Worm (Caenorhabditis elegans) whole organism, L3 larva: ENCODE results near the gene sre-15.

Source experiments
- aly-2 ChIP-seq: fragments of 150-350 bp; optimal IDR thresholded peaks from 2 replicates; lab custom pipeline; 2014; ENCODE audit warnings: missing biosample characterization, missing genetic modification characterization
- ama-1 ChIP-seq: fragments of 150-350 bp; optimal IDR thresholded peaks from 2 replicates; lab custom pipeline; 2018
- ceh-9 ChIP-seq: sonication (generic microtip); optimal IDR thresholded peaks from 2 replicates; lab custom pipeline; 2018; ENCODE audit warnings: missing biosample characterization, missing genetic modification characterization
- egl-27 ChIP-seq: sonication (generic microtip); optimal IDR thresholded peaks from 4 replicates; lab custom pipeline; 2017; ENCODE audit warnings: missing biosample characterization, missing genetic modification reagents, missing genetic modification characterization
- jun-1 ChIP-seq: fragments of 150-350 bp; optimal IDR thresholded peaks from 2 replicates; lab custom pipeline; 2014; ENCODE audit warnings: missing biosample characterization, missing genetic modification reagents, missing genetic modification characterization
- lin-15B ChIP-seq: fragments of 150-350 bp; optimal IDR thresholded peaks from 2 replicates; lab custom pipeline; 2014; ENCODE audit warnings: missing biosample characterization, missing genetic modification characterization
- nhr-25 ChIP-seq: sonication (generic microtip); optimal IDR thresholded peaks from 2 replicates; lab custom pipeline; 2017; ENCODE audit warnings: missing biosample characterization, missing genetic modification characterization
- nhr-76 ChIP-seq: fragments of 150-350 bp; sonication (generic microtip); optimal IDR thresholded peaks from 5 replicates; lab custom pipeline; 2014; ENCODE audit warnings: missing biosample characterization, missing genetic modification characterization
- ztf-11 ChIP-seq: fragments of 150-350 bp; optimal IDR thresholded peaks from 2 replicates; lab custom pipeline; 2014; ENCODE audit warnings: missing biosample characterization, missing genetic modification characterization

DNA sequence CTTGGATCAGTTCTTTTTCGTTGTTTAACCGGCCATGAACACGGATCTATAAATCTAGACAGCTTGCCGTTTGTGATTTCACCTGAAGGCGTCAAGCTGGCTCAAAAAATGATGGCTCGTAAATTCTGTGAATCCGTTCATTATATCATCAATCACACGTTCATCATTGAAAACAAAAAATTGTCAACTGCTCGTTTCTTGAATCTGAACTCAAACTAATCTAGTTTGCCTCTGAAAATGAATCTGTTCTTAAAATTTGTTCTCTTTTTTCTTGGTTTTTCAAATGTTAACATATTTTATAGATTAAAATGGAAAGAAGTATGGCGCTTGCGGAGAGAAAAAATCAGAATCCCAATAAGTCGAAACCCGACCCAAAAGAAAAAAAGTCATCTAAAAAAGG lies 46.1 kb upstream of the sre-15 start, which contains the start of gene C42C1.8:
- TF ChIP-seq nhr-25 (no peak), egl-27 (tag; lab: Kevin White, UChicago) (no peak), ama-1 (no peak), aly-2 (tag; lab: Kevin White, UChicago) (no peak), lin-15B (tag; lab: Kevin White, UChicago) (no peak), nhr-76 (no peak), jun-1 (tag; lab: Kevin White, UChicago) (no peak), ceh-9 (tag; lab: Kevin White, UChicago) (no peak), ztf-11 (tag; lab: Kevin White, UChicago) (no peak)
